Worm (Caenorhabditis elegans) whole organism, late embryonic: Measurements from ENCODE around the gene skr-21.
A peak's percentile ranks its signal among the peaks of the same experiment; 100 is the strongest.

ENCODE experiments used
- C38D4.7 ChIP-seq: fragments of 200-800 bp; sonication (Bioruptor generic); optimal IDR thresholded peaks from 2 replicates; lab custom pipeline; 2018; ENCODE audit warnings: mild to moderate bottlenecking, missing genetic modification characterization, moderate library complexity, missing compliant biosample characterization
- F13H6.1 ChIP-seq: sonication (generic microtip); optimal IDR thresholded peaks from 2 replicates; lab custom pipeline; 2016; ENCODE audit warnings: missing genetic modification characterization, missing compliant biosample characterization
- K09A11.1 ChIP-seq: sonication (generic microtip); optimal IDR thresholded peaks from 2 replicates; lab custom pipeline; 2017; ENCODE audit warnings: antibody characterized with exemption, mild to moderate bottlenecking, missing genetic modification characterization, missing compliant biosample characterization; ENCODE audit not compliant: insufficient read depth
- Y22D7AL.16 ChIP-seq: sonication (generic microtip); optimal IDR thresholded peaks from 2 replicates; lab custom pipeline; 2016; ENCODE audit warnings: missing genetic modification characterization, missing compliant biosample characterization
- ahr-1 ChIP-seq: sonication (generic microtip); optimal IDR thresholded peaks from 2 replicates; lab custom pipeline; 2016; ENCODE audit warnings: missing genetic modification characterization, missing compliant biosample characterization
- ceh-19 ChIP-seq: fragments of 200-800 bp; sonication (Bioruptor generic); optimal IDR thresholded peaks from 2 replicates; lab custom pipeline; 2018; ENCODE audit warnings: mild to moderate bottlenecking, missing genetic modification characterization, missing compliant biosample characterization
- ceh-31 ChIP-seq: sonication (generic microtip); optimal IDR thresholded peaks from 2 replicates; lab custom pipeline; 2016; ENCODE audit warnings: missing genetic modification characterization, missing compliant biosample characterization
- ceh-34 ChIP-seq: sonication (generic microtip); optimal IDR thresholded peaks from 2 replicates; lab custom pipeline; 2016; ENCODE audit warnings: mild to moderate bottlenecking, missing genetic modification characterization, missing compliant biosample characterization
- ceh-45 ChIP-seq: fragments of 200-800 bp; sonication (Bioruptor generic); IDR thresholded peaks from 2 replicates; pipeline ENCODE4 v1.3.6; 2022; ENCODE audit warnings: missing genetic modification reagents, missing genetic modification characterization, missing compliant biosample characterization
- ceh-48 ChIP-seq: sonication (generic microtip); optimal IDR thresholded peaks from 2 replicates; lab custom pipeline; 2016; ENCODE audit warnings: missing genetic modification characterization, inconsistent platforms, missing compliant biosample characterization
- ceh-9 ChIP-seq: sonication (generic microtip); optimal IDR thresholded peaks from 2 replicates; lab custom pipeline; 2016; ENCODE audit warnings: mild to moderate bottlenecking, missing genetic modification characterization, inconsistent platforms, missing compliant biosample characterization
- dve-1 ChIP-seq: sonication (generic microtip); optimal IDR thresholded peaks from 2 replicates; lab custom pipeline; 2017; ENCODE audit warnings: antibody characterized with exemption, mild to moderate bottlenecking, missing genetic modification characterization, missing compliant biosample characterization
- elt-4 ChIP-seq: sonication (generic microtip); optimal IDR thresholded peaks from 2 replicates; lab custom pipeline; 2016; ENCODE audit warnings: missing genetic modification characterization, missing compliant biosample characterization
- ets-4 ChIP-seq: sonication (generic microtip); optimal IDR thresholded peaks from 2 replicates; lab custom pipeline; 2016; ENCODE audit warnings: missing genetic modification characterization, missing compliant biosample characterization
- eyg-1 ChIP-seq: sonication (generic microtip); optimal IDR thresholded peaks from 2 replicates; lab custom pipeline; 2016; ENCODE audit warnings: missing genotype, missing genetic modification characterization, missing compliant biosample characterization
- fkh-6 ChIP-seq: sonication (generic microtip); optimal IDR thresholded peaks from 2 replicates; lab custom pipeline; 2016; ENCODE audit warnings: missing genetic modification characterization, missing compliant biosample characterization
- gmeb-2 ChIP-seq: sonication (generic microtip); optimal IDR thresholded peaks from 2 replicates; lab custom pipeline; 2016; ENCODE audit warnings: missing genetic modification characterization, inconsistent platforms, missing compliant biosample characterization
- mec-3 ChIP-seq: sonication (generic microtip); optimal IDR thresholded peaks from 2 replicates; lab custom pipeline; 2016; ENCODE audit warnings: borderline replicate concordance, missing genetic modification characterization, missing compliant biosample characterization
- pros-1 ChIP-seq: fragments of 150-350 bp; optimal IDR thresholded peaks from 2 replicates; lab custom pipeline; 2014; ENCODE audit warnings: missing biosample characterization, missing genetic modification reagents, missing genetic modification characterization
- ref-2 ChIP-seq: sonication (generic microtip); optimal IDR thresholded peaks from 2 replicates; lab custom pipeline; 2016; ENCODE audit warnings: missing genetic modification characterization, missing compliant biosample characterization
- sox-2 ChIP-seq: fragments of 200-800 bp; sonication (Bioruptor generic); IDR thresholded peaks from 2 replicates; pipeline ENCODE4 v1.3.6; 2022; ENCODE audit warnings: missing genetic modification reagents, missing genetic modification characterization, missing compliant biosample characterization
- tbx-7 ChIP-seq: sonication (generic microtip); optimal IDR thresholded peaks from 2 replicates; lab custom pipeline; 2016; ENCODE audit warnings: missing genotype, missing genetic modification characterization, missing compliant biosample characterization
- ttx-3 ChIP-seq: sonication (generic microtip); optimal IDR thresholded peaks from 2 replicates; lab custom pipeline; 2016; ENCODE audit warnings: missing genetic modification reagents, missing genetic modification characterization, missing compliant biosample characterization
- unc-3 ChIP-seq, 2 experiments: fragments of 200-800 bp in 1 of 2; sonication (Bioruptor generic) in 1 of 2; sonication (generic microtip) in 1 of 2; conservative IDR thresholded peaks in 1 of 2; optimal IDR thresholded peaks in 1 of 2; 2 replicates each; pipeline versions ENCODE4 v1.3.6 to Lab custom; 2016 to 2022; ENCODE audit warnings: missing compliant biosample characterization in 2 of 2, missing genetic modification characterization in 2 of 2, missing genetic modification reagents in 1 of 2
- unc-42 ChIP-seq: sonication (generic microtip); optimal IDR thresholded peaks from 2 replicates; lab custom pipeline; 2016; ENCODE audit warnings: missing genotype, missing genetic modification characterization, missing compliant biosample characterization
- unc-55 ChIP-seq: sonication (generic microtip); optimal IDR thresholded peaks from 2 replicates; lab custom pipeline; 2017; ENCODE audit warnings: missing biosample characterization, missing genetic modification reagents, missing genetic modification characterization
- unc-86 ChIP-seq: sonication (generic microtip); optimal IDR thresholded peaks from 2 replicates; lab custom pipeline; 2016; ENCODE audit warnings: missing genetic modification characterization, missing compliant biosample characterization
- zip-5 ChIP-seq: sonication (generic microtip); optimal IDR thresholded peaks from 2 replicates; lab custom pipeline; 2016; ENCODE audit warnings: missing genetic modification characterization, missing compliant biosample characterization

Gene skr-21

ce11 chrX:13251354-13251843 lies 24.9 kb upstream of the skr-21 start (continued):
- TF ChIP-seq unc-86 (tag; lab: Kevin White, UChicago): no peak
- TF ChIP-seq ref-2 (tag; lab: Kevin White, UChicago): peak; percentile 12
- peak; percentile 7 for TF ChIP-seq ets-4 (tag; lab: Kevin White, UChicago)

- TF ChIP-seq ref-2 (tag; lab: Kevin White, UChicago) (no peak), ceh-31 (tag; lab: Kevin White, UChicago) (no peak)
These were observed 23.7 kb upstream of the skr-21 start for ce11 chrX:13250163-13250562.

- TF ChIP-seq F13H6.1 (tag; lab: Kevin White, UChicago) (no peak), ceh-34 (no peak), dve-1 (tag; lab: Kevin White, UChicago) (no peak), unc-3 (GFP tag; conservative IDR thresholded peaks at IDR 0.05; lab: Robert Waterston, UW) (no peak), unc-3 (tag; optimal IDR thresholded peaks at IDR 0.05; lab: Kevin White, UChicago) (no peak), gmeb-2 (no peak), unc-42 (tag; lab: Kevin White, UChicago) (no peak), K09A11.1 (tag; lab: Kevin White, UChicago) (no peak)
- TF ChIP-seq, all 69 proteins: peak for 0
These were observed 22.6 kb upstream of the skr-21 start for ce11 chrX:13249102-13249501.

ce11 chrX:13248265-13248664 lies 21.8 kb upstream of the skr-21 start, which contains the start of gene K08H2.7:
Gene K08H2.7, minus strand, starts transcription at chrX:13248437.
- TF ChIP-seq unc-55 (GFP tag; lab: Kevin White, UChicago) (no peak), elt-4 (tag; lab: Kevin White, UChicago) (no peak), ceh-45 (GFP tag; lab: Robert Waterston, UW) (no peak), ceh-48 (tag; lab: Kevin White, UChicago) (no peak), ceh-9 (no peak), zip-5 (tag; lab: Kevin White, UChicago) (no peak), unc-86 (tag; lab: Kevin White, UChicago) (no peak), ceh-19 (GFP tag; lab: Kevin White, UChicago) (no peak), unc-3 (GFP tag; conservative IDR thresholded peaks at IDR 0.05; lab: Robert Waterston, UW) (no peak), unc-3 (tag; optimal IDR thresholded peaks at IDR 0.05; lab: Kevin White, UChicago) (no peak), mec-3 (tag; lab: Kevin White, UChicago) (no peak), C38D4.7 (GFP tag; lab: Kevin White, UChicago) (no peak), sox-2 (GFP tag; lab: Robert Waterston, UW) (no peak), eyg-1 (tag; lab: Kevin White, UChicago) (no peak), pros-1 (tag; lab: Kevin White, UChicago) (no peak), ttx-3 (tag; lab: Kevin White, UChicago) (no peak), tbx-7 (tag; lab: Kevin White, UChicago) (no peak)

- no peak for TF ChIP-seq unc-42 (tag; lab: Kevin White, UChicago)
- TF ChIP-seq ahr-1 (tag; lab: Kevin White, UChicago): no peak
These were observed 21.1 kb upstream of the skr-21 start for ce11 chrX:13247614-13248013.

ce11 chrX:13246668-13247358 lies 20.3 kb upstream of the skr-21 start:
- TF ChIP-seq unc-42 (tag; lab: Kevin White, UChicago): peak; percentile 97
- no peak for TF ChIP-seq Y22D7AL.16 (tag; lab: Kevin White, UChicago)
- TF ChIP-seq fkh-6 (tag; lab: Kevin White, UChicago): no peak
- TF ChIP-seq, all 69 proteins: peak for 1
